Worm (Caenorhabditis elegans) whole organism, L1 larva: Measurements from ENCODE around the gene F42A10.9.

ENCODE experiments used
- C04F5.9 ChIP-seq: sonication (generic microtip); optimal IDR thresholded peaks from 2 replicates; lab custom pipeline; 2016; ENCODE audit warnings: missing genetic modification characterization, missing compliant biosample characterization
- Y116A8C.19 ChIP-seq: sonication (generic microtip); optimal IDR thresholded peaks from 2 replicates; lab custom pipeline; 2016; ENCODE audit warnings: missing compliant biosample characterization, missing genetic modification characterization, borderline replicate concordance
- aly-2 ChIP-seq: fragments of 150-350 bp; optimal IDR thresholded peaks from 2 replicates; lab custom pipeline; 2014; ENCODE audit warnings: missing biosample characterization, missing genetic modification characterization
- blmp-1 ChIP-seq: fragments of 150-350 bp; optimal IDR thresholded peaks from 2 replicates; lab custom pipeline; 2014; ENCODE audit warnings: missing biosample characterization, missing genetic modification characterization
- ceh-82 ChIP-seq, 3 experiments: fragments of 150-350 bp in 1 of 3; sonication (generic microtip) in 2 of 3; optimal IDR thresholded peaks; 2 replicates each; lab custom pipeline; 2014 to 2017; ENCODE audit warnings: missing biosample characterization in 3 of 3, missing genetic modification characterization in 3 of 3
- ceh-90 ChIP-seq: sonication (generic microtip); optimal IDR thresholded peaks from 2 replicates; lab custom pipeline; 2016; ENCODE audit warnings: missing genetic modification characterization, missing compliant biosample characterization
- ces-1 ChIP-seq: fragments of 150-350 bp; optimal IDR thresholded peaks from 2 replicates; lab custom pipeline; 2014; ENCODE audit warnings: missing biosample characterization, missing genetic modification reagents, missing genetic modification characterization
- dsc-1 ChIP-seq: sonication (generic microtip); optimal IDR thresholded peaks from 2 replicates; lab custom pipeline; 2016; ENCODE audit warnings: mild to moderate bottlenecking, missing genetic modification characterization, missing compliant biosample characterization
- efl-1 ChIP-seq, 4 experiments: fragments of 150-350 bp; optimal IDR thresholded peaks in 3 of 4; peaks in 1 of 4; 1 replicate in 1 of 4; 2 replicates in 3 of 4; lab custom pipeline; 2014; ENCODE audit warnings: missing biosample characterization in 2 of 4, missing genetic modification characterization in 2 of 4, missing genetic modification reagents in 2 of 4
- efl-3 ChIP-seq: fragments of 200-800 bp; sonication (Bioruptor generic); optimal IDR thresholded peaks from 2 replicates; lab custom pipeline; 2018; ENCODE audit warnings: mild to moderate bottlenecking, missing genetic modification characterization, missing compliant biosample characterization
- egl-13 ChIP-seq: sonication (generic microtip); optimal IDR thresholded peaks from 2 replicates; lab custom pipeline; 2016; ENCODE audit warnings: missing genotype, missing genetic modification reagents, missing genetic modification characterization, missing compliant biosample characterization
- elt-3 ChIP-seq, 6 experiments: fragments of 150-350 bp in 1 of 6; sonication (generic microtip); optimal IDR thresholded peaks; 2 replicates each; lab custom pipeline; 2017 to 2018; ENCODE audit warnings: missing biosample characterization in 6 of 6, missing genetic modification characterization in 6 of 6, inconsistent platforms in 1 of 6
- fkh-10 ChIP-seq: sonication (generic microtip); optimal IDR thresholded peaks from 2 replicates; lab custom pipeline; 2017; ENCODE audit warnings: missing biosample characterization, missing genetic modification reagents, missing genetic modification characterization
- fkh-4 ChIP-seq: sonication (generic microtip); optimal IDR thresholded peaks from 2 replicates; lab custom pipeline; 2016; ENCODE audit warnings: missing compliant biosample characterization, missing genetic modification characterization, borderline replicate concordance
- fkh-8 ChIP-seq: sonication (generic microtip); optimal IDR thresholded peaks from 2 replicates; lab custom pipeline; 2016; ENCODE audit warnings: mild to moderate bottlenecking, missing genetic modification characterization, missing compliant biosample characterization
- fos-1 ChIP-seq: fragments of 150-350 bp; optimal IDR thresholded peaks from 2 replicates; lab custom pipeline; 2014; ENCODE audit warnings: missing biosample characterization, missing genetic modification characterization
- grh-1 ChIP-seq: fragments of 200-800 bp; sonication (Bioruptor generic); IDR thresholded peaks from 2 replicates; pipeline ENCODE4 v1.3.6; 2022; ENCODE audit warnings: missing genetic modification reagents, missing genetic modification characterization, missing compliant biosample characterization
- hlh-17 ChIP-seq: fragments of 200-800 bp; sonication (Bioruptor generic); optimal IDR thresholded peaks from 2 replicates; lab custom pipeline; 2018; ENCODE audit warnings: missing genetic modification characterization, mild to moderate bottlenecking, missing compliant biosample characterization, moderate library complexity, borderline replicate concordance
- isw-1 ChIP-seq: fragments of 200-800 bp; sonication (Bioruptor generic); IDR thresholded peaks from 2 replicates; pipeline ENCODE4 v1.3.6; 2022; ENCODE audit warnings: missing genetic modification characterization, missing compliant biosample characterization
- lin-13 ChIP-seq: fragments of 150-350 bp; optimal IDR thresholded peaks from 2 replicates; lab custom pipeline; 2014; ENCODE audit warnings: missing biosample characterization, missing genetic modification reagents, missing genetic modification characterization
- lin-14 ChIP-seq: fragments of 200-800 bp; sonication (Bioruptor generic); optimal IDR thresholded peaks from 2 replicates; lab custom pipeline; 2018; ENCODE audit warnings: mild to moderate bottlenecking, missing genetic modification characterization, moderate library complexity, missing compliant biosample characterization
- lin-35 ChIP-seq, 2 experiments: fragments of 150-350 bp; optimal IDR thresholded peaks; 2 replicates each; lab custom pipeline; 2014; ENCODE audit warnings: missing biosample characterization in 2 of 2, missing genetic modification characterization in 2 of 2, missing genetic modification reagents in 2 of 2
- lin-39 ChIP-seq: fragments of 150-350 bp; optimal IDR thresholded peaks from 2 replicates; lab custom pipeline; 2014; ENCODE audit warnings: missing biosample characterization, missing genetic modification reagents, missing genetic modification characterization
- lir-3 ChIP-seq: sonication (generic microtip); optimal IDR thresholded peaks from 2 replicates; lab custom pipeline; 2016; ENCODE audit warnings: mild to moderate bottlenecking, missing genetic modification characterization, moderate library complexity, missing compliant biosample characterization; ENCODE audit not compliant: poor library complexity
- lsy-2 ChIP-seq, 2 experiments: fragments of 150-350 bp; optimal IDR thresholded peaks; 2 replicates each; lab custom pipeline; 2014; ENCODE audit warnings: missing biosample characterization in 2 of 2, missing genetic modification characterization in 2 of 2
- mdl-1 ChIP-seq, 2 experiments: fragments of 150-350 bp; optimal IDR thresholded peaks; 2 replicates each; lab custom pipeline; 2014 to 2017; ENCODE audit warnings: missing biosample characterization in 2 of 2, missing genetic modification characterization in 2 of 2, inconsistent platforms in 1 of 2
- mef-2 ChIP-seq: fragments of 150-350 bp; optimal IDR thresholded peaks from 2 replicates; lab custom pipeline; 2014; ENCODE audit warnings: missing biosample characterization, missing genetic modification characterization
- mep-1 ChIP-seq: fragments of 150-350 bp; optimal IDR thresholded peaks from 2 replicates; lab custom pipeline; 2014; ENCODE audit warnings: missing biosample characterization, missing genetic modification characterization
- nhr-11 ChIP-seq: fragments of 150-350 bp; optimal IDR thresholded peaks from 2 replicates; lab custom pipeline; 2014; ENCODE audit warnings: missing biosample characterization, missing genetic modification characterization
- nhr-19 ChIP-seq: fragments of 200-800 bp; sonication (Bioruptor generic); conservative IDR thresholded peaks from 2 replicates; pipeline ENCODE4 v1.3.6; 2022; ENCODE audit warnings: missing genetic modification characterization, missing compliant biosample characterization
- nhr-20 ChIP-seq: sonication (generic microtip); optimal IDR thresholded peaks from 2 replicates; lab custom pipeline; 2016; ENCODE audit warnings: mild to moderate bottlenecking, missing genetic modification characterization, missing compliant biosample characterization
- nhr-28 ChIP-seq: fragments of 150-350 bp; optimal IDR thresholded peaks from 2 replicates; lab custom pipeline; 2014; ENCODE audit warnings: missing biosample characterization, missing genetic modification characterization
- nhr-47 ChIP-seq: sonication (generic microtip); optimal IDR thresholded peaks from 2 replicates; lab custom pipeline; 2016; ENCODE audit warnings: mild to moderate bottlenecking, missing genetic modification characterization, moderate library complexity, missing compliant biosample characterization
- nhr-71 ChIP-seq: sonication (generic microtip); optimal IDR thresholded peaks from 2 replicates; lab custom pipeline; 2016; ENCODE audit warnings: mild to moderate bottlenecking, missing genetic modification characterization, moderate library complexity, missing compliant biosample characterization
- nhr-76 ChIP-seq: sonication (generic microtip); optimal IDR thresholded peaks from 2 replicates; lab custom pipeline; 2017; ENCODE audit warnings: missing biosample characterization, missing genetic modification characterization
- nhr-85 ChIP-seq: sonication (generic microtip); peaks from one replicate; lab custom pipeline; 2016; ENCODE audit warnings: missing genetic modification characterization, inconsistent platforms, missing compliant biosample characterization
- pax-3 ChIP-seq: fragments of 200-800 bp; sonication (Bioruptor generic); optimal IDR thresholded peaks from 2 replicates; lab custom pipeline; 2018; ENCODE audit warnings: mild to moderate bottlenecking, missing genetic modification characterization, moderate library complexity, missing compliant biosample characterization
- rnt-1 ChIP-seq: sonication (generic microtip); optimal IDR thresholded peaks from 2 replicates; lab custom pipeline; 2016; ENCODE audit warnings: mild to moderate bottlenecking, missing genetic modification characterization, moderate library complexity, missing compliant biosample characterization
- snpc-4 ChIP-seq: fragments of 150-350 bp; optimal IDR thresholded peaks from 2 replicates; lab custom pipeline; 2014; ENCODE audit warnings: missing biosample characterization, missing genetic modification characterization
- snu-23 ChIP-seq: sonication (generic microtip); optimal IDR thresholded peaks from 2 replicates; lab custom pipeline; 2016; ENCODE audit warnings: missing genetic modification characterization, missing compliant biosample characterization
- sox-4 ChIP-seq: sonication (generic microtip); optimal IDR thresholded peaks from 2 replicates; lab custom pipeline; 2016; ENCODE audit warnings: missing genetic modification characterization, missing compliant biosample characterization
- sup-37 ChIP-seq: fragments of 200-800 bp; sonication (Bioruptor generic); optimal IDR thresholded peaks from 2 replicates; lab custom pipeline; 2018; ENCODE audit warnings: mild to moderate bottlenecking, missing genetic modification characterization, missing compliant biosample characterization
- swsn-7 ChIP-seq: sonication (generic microtip); optimal IDR thresholded peaks from 2 replicates; lab custom pipeline; 2016; ENCODE audit warnings: missing genetic modification characterization, missing compliant biosample characterization
- tlp-1 ChIP-seq: fragments of 150-350 bp; optimal IDR thresholded peaks from 2 replicates; lab custom pipeline; 2014; ENCODE audit warnings: missing biosample characterization, missing genetic modification characterization
- unc-62 ChIP-seq: fragments of 150-350 bp; optimal IDR thresholded peaks from 2 replicates; lab custom pipeline; 2014; ENCODE audit warnings: missing biosample characterization, missing genetic modification reagents, missing genetic modification characterization
- unc-86 ChIP-seq: sonication (generic microtip); optimal IDR thresholded peaks from 2 replicates; lab custom pipeline; 2016; ENCODE audit warnings: missing genetic modification characterization, missing compliant biosample characterization
- zag-1 ChIP-seq: fragments of 150-350 bp; optimal IDR thresholded peaks from 2 replicates; lab custom pipeline; 2014; ENCODE audit warnings: missing biosample characterization, missing genetic modification characterization
- ztf-11 ChIP-seq, 2 experiments: sonication (generic microtip); optimal IDR thresholded peaks; 2 replicates each; lab custom pipeline; 2016 to 2017; ENCODE audit warnings: missing genetic modification characterization in 2 of 2, missing biosample characterization in 1 of 2, missing compliant biosample characterization in 1 of 2
- ztf-4 ChIP-seq: fragments of 150-350 bp; optimal IDR thresholded peaks from 2 replicates; lab custom pipeline; 2014; ENCODE audit warnings: missing biosample characterization, missing genetic modification characterization

Gene F42A10.9

ce11 chrIII:6202440-6202839, 38.1 kb downstream of the F42A10.9 start:
- TF ChIP-seq nhr-76 (tag; lab: Kevin White, UChicago): no peak
- TF ChIP-seq aly-2 (tag; lab: Kevin White, UChicago): peak; percentile 12
- no peak for TF ChIP-seq swsn-7 (tag; lab: Kevin White, UChicago)
- no peak for TF ChIP-seq nhr-20 (tag; lab: Kevin White, UChicago)
- no peak for TF ChIP-seq isw-1
- TF ChIP-seq efl-1 (optimal IDR thresholded peaks at IDR 0.05; lab: Kevin White, UChicago): no peak
- peak in 1 of 2 experiments; percentile 38 for TF ChIP-seq efl-1 (GFP tag; optimal IDR thresholded peaks at IDR 0.05 in 1 of 2; lab: Kevin White, UChicago)
- no peak for TF ChIP-seq mef-2 (tag; lab: Kevin White, UChicago)

- TF ChIP-seq ztf-4 (peak; percentile 7), Y116A8C.19 (tag; lab: Kevin White, UChicago) (no peak), lin-39 (tag; lab: Kevin White, UChicago) (peak; percentile 23), swsn-7 (tag; lab: Kevin White, UChicago) (peak; percentile 51), nhr-85 (tag; lab: Kevin White, UChicago) (peak; percentile 75), nhr-47 (peak; percentile 72), fkh-4 (tag; lab: Kevin White, UChicago) (no peak), lin-13 (GFP tag; lab: Kevin White, UChicago) (peak; percentile 65), zag-1 (tag; lab: Kevin White, UChicago) (no peak), snpc-4 (peak; percentile 27), grh-1 (GFP tag; lab: Robert Waterston, UW) (0 out of 2 replicates have a peak, but pooled peaks have one; percentile 27), snu-23 (GFP tag; lab: Kevin White, UChicago) (peak; percentile 79), ceh-90 (tag; lab: Kevin White, UChicago) (no peak), lin-14 (GFP tag; lab: Kevin White, UChicago) (peak; percentile 70), egl-13 (tag; lab: Kevin White, UChicago) (no peak), hlh-17 (GFP tag; lab: Kevin White, UChicago) (no peak), lin-35 (GFP tag; optimal IDR thresholded peaks at IDR 0.05; lab: Kevin White, UChicago) (peak; percentile 81 to 89), unc-86 (tag; lab: Kevin White, UChicago) (peak; percentile 52), nhr-71 (tag; lab: Kevin White, UChicago) (peak; percentile 83), ztf-11 (tag; optimal IDR thresholded peaks at IDR 0.05; lab: Kevin White, UChicago) (peak in 1 of 2 experiments; percentile 41), unc-62 (no peak), sup-37 (GFP tag; lab: Kevin White, UChicago) (no peak), mep-1 (tag; lab: Kevin White, UChicago) (peak; percentile 83), nhr-28 (tag; lab: Kevin White, UChicago) (no peak), mdl-1 (tag; optimal IDR thresholded peaks at IDR 0.05; lab: Kevin White, UChicago) (peak in 1 of 2 experiments; percentile 69), fos-1 (peak; percentile 51), ces-1 (GFP tag; lab: Kevin White, UChicago) (no peak), dsc-1 (tag; lab: Kevin White, UChicago) (peak; percentile 44), fkh-10 (GFP tag; lab: Kevin White, UChicago) (no peak), pax-3 (tag; lab: Kevin White, UChicago) (no peak), nhr-11 (tag; lab: Kevin White, UChicago) (no peak), lsy-2 (tag; optimal IDR thresholded peaks at IDR 0.05; lab: Kevin White, UChicago) (peak; percentile 84 to 93), fkh-8 (tag; lab: Kevin White, UChicago) (peak; percentile 66), C04F5.9 (tag; lab: Kevin White, UChicago) (no peak), sox-4 (tag; lab: Kevin White, UChicago) (no peak), rnt-1 (tag; lab: Kevin White, UChicago) (peak; percentile 85), lir-3 (tag; lab: Kevin White, UChicago) (peak; percentile 25), efl-3 (GFP tag; lab: Kevin White, UChicago) (no peak), blmp-1 (tag; lab: Kevin White, UChicago) (peak; percentile 71), tlp-1 (tag; lab: Kevin White, UChicago) (no peak), isw-1 (peak; percentile 60), ceh-82 (tag; optimal IDR thresholded peaks at IDR 0.05; lab: Kevin White, UChicago) (peak; percentile 60 to 80 (median 61)), elt-3 (tag; optimal IDR thresholded peaks at IDR 0.05; lab: Kevin White, UChicago) (peak in 4 of 6 experiments; percentile 30 to 69 (median 38)), nhr-19 (GFP tag; lab: Robert Waterston, UW) (peak; percentile 76)
Observed at ce11 chrIII:6206161-6206853, 41.9 kb downstream of the F42A10.9 start, which contains the start of the genes sna-3 and rps-3. Gene sna-3 (minus strand): TSS chrIII:6206211. Gene rps-3 (plus strand): TSS chrIII:6206803.
